Worm (Caenorhabditis elegans) whole organism, late embryonic: Measurements from ENCODE around the gene pals-26.
A peak's percentile ranks its signal among the peaks of the same experiment; 100 is the strongest.

Experiments used
- C38D4.7 ChIP-seq: fragments of 200-800 bp; sonication (Bioruptor generic); optimal IDR thresholded peaks from 2 replicates; lab custom pipeline; 2018; ENCODE audit warnings: mild to moderate bottlenecking, missing genetic modification characterization, moderate library complexity, missing compliant biosample characterization
- F13H6.1 ChIP-seq: sonication (generic microtip); optimal IDR thresholded peaks from 2 replicates; lab custom pipeline; 2016; ENCODE audit warnings: missing genetic modification characterization, missing compliant biosample characterization
- T23F11.4 ChIP-seq: fragments of 200-800 bp; sonication (Bioruptor generic); optimal IDR thresholded peaks from 2 replicates; lab custom pipeline; 2018; ENCODE audit warnings: mild to moderate bottlenecking, missing genetic modification characterization, missing compliant biosample characterization
- Y22D7AL.16 ChIP-seq: sonication (generic microtip); optimal IDR thresholded peaks from 2 replicates; lab custom pipeline; 2016; ENCODE audit warnings: missing genetic modification characterization, missing compliant biosample characterization
- ahr-1 ChIP-seq: sonication (generic microtip); optimal IDR thresholded peaks from 2 replicates; lab custom pipeline; 2016; ENCODE audit warnings: missing genetic modification characterization, missing compliant biosample characterization
- ceh-18 ChIP-seq: sonication (generic microtip); optimal IDR thresholded peaks from 2 replicates; lab custom pipeline; 2016; ENCODE audit warnings: missing genetic modification characterization, missing compliant biosample characterization
- ceh-2 ChIP-seq: sonication (generic microtip); optimal IDR thresholded peaks from 2 replicates; lab custom pipeline; 2016; ENCODE audit warnings: missing genotype, missing genetic modification characterization, missing compliant biosample characterization
- ceh-22 ChIP-seq: sonication (generic microtip); optimal IDR thresholded peaks from 2 replicates; lab custom pipeline; 2017; ENCODE audit warnings: missing biosample characterization, missing genetic modification characterization
- ceh-24 ChIP-seq: sonication (generic microtip); optimal IDR thresholded peaks from 2 replicates; lab custom pipeline; 2016; ENCODE audit warnings: mild to moderate bottlenecking, missing genetic modification characterization, missing compliant biosample characterization
- ceh-30 ChIP-seq: fragments of 150-350 bp; optimal IDR thresholded peaks from 2 replicates; lab custom pipeline; 2014; ENCODE audit warnings: missing biosample characterization, missing genetic modification characterization
- ceh-45 ChIP-seq: fragments of 200-800 bp; sonication (Bioruptor generic); IDR thresholded peaks from 2 replicates; pipeline ENCODE4 v1.3.6; 2022; ENCODE audit warnings: missing genetic modification reagents, missing genetic modification characterization, missing compliant biosample characterization
- ceh-48 ChIP-seq: sonication (generic microtip); optimal IDR thresholded peaks from 2 replicates; lab custom pipeline; 2016; ENCODE audit warnings: missing genetic modification characterization, inconsistent platforms, missing compliant biosample characterization
- che-1 ChIP-seq: sonication (generic microtip); optimal IDR thresholded peaks from 2 replicates; lab custom pipeline; 2016; ENCODE audit warnings: mild to moderate bottlenecking, missing genetic modification characterization, missing compliant biosample characterization
- dmd-4 ChIP-seq: sonication (generic microtip); optimal IDR thresholded peaks from 2 replicates; lab custom pipeline; 2016; ENCODE audit warnings: borderline replicate concordance, missing genetic modification characterization, missing compliant biosample characterization
- elt-2 ChIP-seq: sonication (generic microtip); optimal IDR thresholded peaks from 2 replicates; lab custom pipeline; 2016; ENCODE audit warnings: missing genetic modification reagents, missing genetic modification characterization, missing compliant biosample characterization
- fax-1 ChIP-seq: sonication (generic microtip); optimal IDR thresholded peaks from 2 replicates; lab custom pipeline; 2016; ENCODE audit warnings: missing genotype, missing genetic modification characterization, missing compliant biosample characterization
- fkh-6 ChIP-seq: sonication (generic microtip); optimal IDR thresholded peaks from 2 replicates; lab custom pipeline; 2016; ENCODE audit warnings: missing genetic modification characterization, missing compliant biosample characterization
- hlh-13 ChIP-seq: fragments of 200-800 bp; sonication (Bioruptor generic); optimal IDR thresholded peaks from 2 replicates; lab custom pipeline; 2018; ENCODE audit warnings: mild to moderate bottlenecking, missing genetic modification characterization, missing compliant biosample characterization
- lim-6 ChIP-seq: sonication (generic microtip); optimal IDR thresholded peaks from 2 replicates; lab custom pipeline; 2016; ENCODE audit warnings: missing genetic modification characterization, missing compliant biosample characterization
- nfya-1 ChIP-seq: sonication (generic microtip); optimal IDR thresholded peaks from 2 replicates; lab custom pipeline; 2017; ENCODE audit warnings: missing genetic modification characterization, mild to moderate bottlenecking, missing compliant biosample characterization, antibody characterized with exemption, moderate library complexity
- npax-4 ChIP-seq: sonication (generic microtip); optimal IDR thresholded peaks from 2 replicates; lab custom pipeline; 2016; ENCODE audit warnings: missing genetic modification characterization, missing compliant biosample characterization
- pat-9 ChIP-seq: fragments of 200-800 bp; sonication (Bioruptor generic); optimal IDR thresholded peaks from 2 replicates; lab custom pipeline; 2018; ENCODE audit warnings: mild to moderate bottlenecking, missing genetic modification characterization, moderate library complexity, missing compliant biosample characterization
- pax-1 ChIP-seq: fragments of 150-350 bp; optimal IDR thresholded peaks from 2 replicates; lab custom pipeline; 2014; ENCODE audit warnings: missing biosample characterization, missing genetic modification characterization
- pha-2 ChIP-seq: sonication (generic microtip); optimal IDR thresholded peaks from 2 replicates; lab custom pipeline; 2017; ENCODE audit warnings: mild to moderate bottlenecking, missing genetic modification characterization, missing compliant biosample characterization
- pqm-1 ChIP-seq: sonication (generic microtip); optimal IDR thresholded peaks from 2 replicates; lab custom pipeline; 2016; ENCODE audit warnings: missing genetic modification characterization, missing compliant biosample characterization
- ref-2 ChIP-seq: sonication (generic microtip); optimal IDR thresholded peaks from 2 replicates; lab custom pipeline; 2016; ENCODE audit warnings: missing genetic modification characterization, missing compliant biosample characterization
- syd-9 ChIP-seq: sonication (generic microtip); optimal IDR thresholded peaks from 2 replicates; lab custom pipeline; 2016; ENCODE audit warnings: mild to moderate bottlenecking, missing genetic modification characterization, moderate library complexity, missing compliant biosample characterization
- tbx-2 ChIP-seq: sonication (generic microtip); optimal IDR thresholded peaks from 2 replicates; lab custom pipeline; 2016; ENCODE audit warnings: missing genetic modification characterization, missing compliant biosample characterization
- tbx-7 ChIP-seq: sonication (generic microtip); optimal IDR thresholded peaks from 2 replicates; lab custom pipeline; 2016; ENCODE audit warnings: missing genotype, missing genetic modification characterization, missing compliant biosample characterization
- ttx-3 ChIP-seq: sonication (generic microtip); optimal IDR thresholded peaks from 2 replicates; lab custom pipeline; 2016; ENCODE audit warnings: missing genetic modification reagents, missing genetic modification characterization, missing compliant biosample characterization
- ztf-16 ChIP-seq: sonication (generic microtip); optimal IDR thresholded peaks from 2 replicates; lab custom pipeline; 2017; ENCODE audit warnings: missing genetic modification characterization, missing compliant biosample characterization

The pals-26 gene

DNA sequence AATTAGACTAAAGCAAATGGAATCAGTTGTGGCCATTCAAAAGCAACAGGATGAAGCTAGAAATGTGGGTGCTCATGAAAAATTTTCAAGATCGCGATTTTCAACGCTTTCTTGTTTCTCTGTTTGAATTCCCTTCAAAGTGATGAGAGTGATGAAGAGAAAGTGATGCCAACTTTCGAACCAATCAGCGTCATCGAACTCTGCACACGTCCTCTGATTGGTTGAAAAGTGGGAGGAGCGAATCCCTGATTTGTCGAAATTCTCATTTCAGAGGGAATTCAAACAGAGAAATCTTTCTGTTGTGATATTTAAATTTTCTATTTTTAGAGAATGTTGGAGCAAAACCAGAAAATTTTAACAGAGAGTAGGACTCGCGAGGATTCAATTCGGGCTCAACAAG, 7.2 kb downstream of the pals-26 start:
- TF ChIP-seq fax-1 (no peak), nfya-1 (peak; percentile 76)

DNA sequence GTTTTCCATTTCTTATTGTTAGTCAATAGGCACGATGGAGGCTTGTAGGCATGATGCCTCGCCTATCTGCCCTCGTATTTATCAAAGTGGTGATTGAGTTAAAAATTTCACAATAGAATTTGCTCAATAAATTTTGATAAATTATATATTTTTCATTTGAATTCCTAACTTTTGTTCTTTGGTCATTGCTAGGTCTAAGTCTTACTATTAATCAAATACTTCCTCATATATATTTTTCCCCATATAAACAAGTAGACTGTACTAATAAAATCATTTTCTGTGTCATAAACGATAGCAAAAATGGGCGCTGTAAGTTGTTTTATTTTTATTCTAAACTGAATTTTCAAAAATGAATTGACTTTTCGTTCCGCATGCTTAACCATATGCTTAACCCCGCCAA, 9.5 kb downstream of the pals-26 start, which contains the start of gene pals-28:
Gene pals-28 (plus strand): TSS at position 301 of the 400 bp plus-strand sequence.
- TF ChIP-seq ztf-16 (tag; lab: Kevin White, UChicago) (no peak), elt-2 (tag; lab: Kevin White, UChicago) (no peak), ahr-1 (tag; lab: Kevin White, UChicago) (no peak), ceh-30 (no peak), ttx-3 (tag; lab: Kevin White, UChicago) (no peak), che-1 (tag; lab: Kevin White, UChicago) (no peak), ceh-48 (tag; lab: Kevin White, UChicago) (no peak), syd-9 (tag; lab: Kevin White, UChicago) (no peak)

DNA sequence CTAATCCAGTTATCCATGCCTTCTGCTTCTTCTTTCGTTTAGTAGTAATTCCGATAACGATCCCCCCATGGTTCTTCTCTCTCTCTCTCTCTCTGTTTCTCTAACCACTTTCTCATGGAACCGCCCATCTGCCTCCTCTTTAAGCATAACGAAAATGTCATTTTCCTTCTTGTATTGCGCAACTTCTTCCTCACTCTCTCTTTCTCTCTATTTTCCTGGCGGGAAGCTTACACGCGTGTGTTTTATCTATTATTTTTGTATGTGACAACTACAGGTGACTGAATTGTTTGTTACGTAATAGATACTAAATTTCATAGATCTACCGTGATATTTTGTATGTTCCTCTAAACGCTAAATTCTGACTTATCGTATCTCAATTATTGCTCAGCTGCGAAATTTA, 15.5 kb downstream of the pals-26 start:
- TF ChIP-seq pax-1 (no peak), npax-4 (tag; lab: Kevin White, UChicago) (no peak)

DNA sequence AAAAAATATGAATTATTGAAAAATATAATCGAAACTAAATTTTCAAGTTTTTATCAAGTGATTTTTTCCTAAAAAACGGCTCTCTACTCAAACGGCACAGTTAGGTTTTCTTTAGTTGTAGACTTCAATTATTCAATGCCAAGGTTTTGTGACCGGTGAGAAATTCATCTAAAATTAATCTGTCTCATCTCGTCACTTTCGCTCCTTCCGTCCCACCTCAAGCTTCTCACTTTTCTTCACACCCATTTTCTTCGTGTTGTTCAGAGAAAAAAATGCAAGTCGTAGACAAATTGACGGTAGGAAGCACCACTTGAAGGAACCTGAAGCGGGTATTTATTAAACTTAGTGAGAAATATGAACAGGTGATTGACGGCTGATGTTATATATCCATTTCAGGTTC, 16.4 kb downstream of the pals-26 start:
- no peak for TF ChIP-seq lim-6 (tag; lab: Kevin White, UChicago)
- no peak for TF ChIP-seq che-1 (tag; lab: Kevin White, UChicago)

DNA sequence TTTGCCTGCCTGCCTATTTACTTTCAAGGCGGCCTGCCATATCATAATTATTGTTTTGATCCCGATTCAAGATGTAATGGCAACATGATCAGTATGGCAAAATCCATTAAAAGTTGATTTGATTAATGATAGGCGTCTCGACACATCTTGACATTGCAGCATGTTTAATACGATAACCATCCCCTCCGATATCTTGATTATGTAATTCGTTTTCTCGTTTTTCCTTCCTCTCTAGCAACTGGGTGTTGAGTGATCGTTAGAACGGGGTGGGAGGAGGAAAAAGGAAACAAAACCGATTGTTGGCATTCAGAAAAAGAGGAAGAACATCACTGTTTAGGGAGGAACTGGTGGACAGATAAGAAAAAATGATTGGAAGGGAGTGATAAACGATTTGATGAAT, 17.0 kb downstream of the pals-26 start:
- TF ChIP-seq pqm-1 (tag; lab: Kevin White, UChicago) (no peak), npax-4 (tag; lab: Kevin White, UChicago) (no peak), ceh-30 (no peak), pha-2 (no peak), C38D4.7 (GFP tag; lab: Kevin White, UChicago) (no peak), ceh-24 (tag; lab: Kevin White, UChicago) (no peak), Y22D7AL.16 (tag; lab: Kevin White, UChicago) (no peak), tbx-2 (tag; lab: Kevin White, UChicago) (no peak), hlh-13 (GFP tag; lab: Kevin White, UChicago) (no peak), dmd-4 (tag; lab: Kevin White, UChicago) (no peak)

DNA sequence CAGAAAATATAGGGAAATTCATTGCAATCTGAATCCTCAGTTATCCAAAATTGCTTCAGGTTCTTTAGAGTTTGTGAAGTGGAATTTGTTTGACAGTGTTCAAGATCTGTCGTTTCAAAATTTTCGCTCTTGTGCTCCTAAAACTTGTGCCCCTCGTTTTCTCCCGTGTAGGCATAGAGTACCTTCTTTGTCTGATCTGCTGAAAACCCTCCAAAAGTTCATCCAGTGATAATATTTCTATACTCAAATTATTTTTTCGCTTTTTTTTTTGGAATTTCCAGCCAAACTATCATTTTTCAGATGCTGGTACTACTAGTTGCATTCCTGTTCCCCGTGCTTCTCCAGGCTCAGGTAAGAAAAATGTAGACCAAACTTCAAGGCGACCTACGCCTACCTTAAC, 19.5 kb downstream of the pals-26 start, which contains the start of gene R07E5.4:
Gene R07E5.4 (plus strand): TSS at position 301 of the 400 bp plus-strand sequence.
- TF ChIP-seq pat-9 (tag; lab: Kevin White, UChicago) (no peak), ceh-18 (tag; lab: Kevin White, UChicago) (no peak), T23F11.4 (GFP tag; lab: Kevin White, UChicago) (no peak), elt-2 (tag; lab: Kevin White, UChicago) (no peak), Y22D7AL.16 (tag; lab: Kevin White, UChicago) (no peak), ceh-2 (tag; lab: Kevin White, UChicago) (no peak), ceh-45 (no peak)

DNA sequence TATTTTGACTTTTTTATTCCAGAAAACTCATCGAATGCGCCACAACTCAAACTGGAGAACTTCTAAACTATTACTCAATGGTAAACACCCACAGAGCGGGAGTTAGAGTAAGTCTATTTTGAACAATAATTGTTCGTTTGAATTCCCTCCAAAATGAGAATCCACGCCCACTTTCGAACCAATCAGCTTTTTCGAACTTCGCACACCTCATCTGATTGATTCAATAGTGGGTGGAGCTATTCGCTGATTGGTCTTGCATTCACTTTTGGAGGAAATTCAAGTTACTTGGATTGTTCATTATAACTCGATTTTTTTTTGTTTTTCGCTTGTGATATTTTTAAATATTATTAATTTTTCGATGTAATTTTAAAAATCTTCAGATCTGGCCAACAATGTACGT, 20.9 kb downstream of the pals-26 start:
- TF ChIP-seq pat-9 (tag; lab: Kevin White, UChicago) (no peak), nfya-1 (peak; percentile 72), ref-2 (tag; lab: Kevin White, UChicago) (no peak), F13H6.1 (tag; lab: Kevin White, UChicago) (no peak), ceh-18 (tag; lab: Kevin White, UChicago) (no peak), tbx-7 (tag; lab: Kevin White, UChicago) (no peak), fkh-6 (tag; lab: Kevin White, UChicago) (no peak), ceh-24 (tag; lab: Kevin White, UChicago) (no peak), ceh-22 (no peak)
